3 fruit fly cellular contexts compared by ENCODE assay signal in the genomic region with DNA sequence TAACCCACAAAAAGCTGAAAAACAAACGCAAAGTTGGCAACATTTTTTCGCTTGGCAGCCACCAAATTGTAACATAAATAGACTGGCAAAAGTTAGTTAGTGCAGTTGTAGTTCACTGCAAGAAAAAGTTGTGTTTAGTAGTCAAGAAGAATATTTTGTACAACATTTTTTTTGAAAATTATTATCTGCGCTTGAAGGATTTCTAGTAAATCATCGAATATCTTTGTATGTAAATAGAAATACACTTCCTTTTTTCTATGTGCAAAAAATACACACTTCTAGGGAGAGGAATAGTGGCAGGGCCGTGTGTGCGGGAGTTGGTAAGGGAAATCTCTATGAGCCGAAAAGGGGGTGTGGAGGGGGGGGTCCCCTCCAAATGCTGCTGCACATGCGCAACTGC.
TF ChIP-seq lines count a peak whose summit lies in the region.

No protein-coding gene starts in this region.

- TF ChIP-seq CTCF in whole organism, embryonic (GFP tag; optimal IDR thresholded peaks at IDR 0.05; lab: Kevin White, UChicago), result no peak

TF ChIP-seq in whole organism, embryonic, 481 proteins besides CTCF, POLR2A, EP300 and RAD21:
- no peak for TF ChIP-seq Sin3A (optimal IDR thresholded peaks at IDR 0.05; lab: Kevin White, UChicago)
- TF ChIP-seq Drgx (GFP tag; IDR thresholded peaks at IDR 0.05; lab: Robert Waterston, UW), result peak; percentile 41
- TF ChIP-seq Ada2b (GFP tag; IDR thresholded peaks at IDR 0.05; lab: Robert Waterston, UW), result no peak
TF ChIP-seq in whole organism, embryonic: peak in this region for 1.

TF ChIP-seq in whole organism, prepupa, 60 proteins besides CTCF, POLR2A, EP300 and RAD21:
- peak; percentile 16; the same call in 1 of the 2 replicates for TF ChIP-seq Gug (GFP tag; IDR thresholded peaks at IDR 0.05; lab: Robert Waterston, UW)
- TF ChIP-seq pdm3 (GFP tag; optimal IDR thresholded peaks at IDR 0.05; lab: Kevin White, UChicago), result peak; percentile 4
- TF ChIP-seq Lpt (GFP tag; optimal IDR thresholded peaks at IDR 0.05; lab: Kevin White, UChicago), result peak; percentile 3
- TF ChIP-seq CG15336 (GFP tag; IDR thresholded peaks at IDR 0.05; lab: Robert Waterston, UW), result peak; percentile 47; the same call in 1 of the 2 replicates
- peak; percentile 12 for TF ChIP-seq CG10631 (GFP tag; optimal IDR thresholded peaks at IDR 0.05; lab: Kevin White, UChicago)
- TF ChIP-seq Ets96B (tag; optimal IDR thresholded peaks at IDR 0.05; lab: Kevin White, UChicago), result no peak
- no peak for TF ChIP-seq CG10669 (GFP tag; optimal IDR thresholded peaks at IDR 0.05; lab: Kevin White, UChicago)
- no peak for TF ChIP-seq Eip75B (GFP tag; optimal IDR thresholded peaks at IDR 0.05; lab: Kevin White, UChicago)
- no peak for TF ChIP-seq CG9139 (GFP tag; optimal IDR thresholded peaks at IDR 0.05; lab: Kevin White, UChicago)
- TF ChIP-seq esn (GFP tag; optimal IDR thresholded peaks at IDR 0.05; lab: Kevin White, UChicago), result no peak
- peak; percentile 31; the same call in 1 of the 3 replicates for TF ChIP-seq CG8119 (GFP tag; IDR thresholded peaks at IDR 0.05; lab: Robert Waterston, UW)
- TF ChIP-seq achi (GFP tag; optimal IDR thresholded peaks at IDR 0.05; lab: Kevin White, UChicago), result no peak
- TF ChIP-seq Hr4 (GFP tag; optimal IDR thresholded peaks at IDR 0.05; lab: Kevin White, UChicago), result peak; percentile 8
- 0 out of 3 replicates have a peak, but pooled peaks have one; percentile 26 for TF ChIP-seq eg (GFP tag; IDR thresholded peaks at IDR 0.05; lab: Robert Waterston, UW)
- TF ChIP-seq CG6163 (GFP tag; IDR thresholded peaks at IDR 0.05; lab: Robert Waterston, UW), result peak; percentile 58; the same call in 2 of the 3 replicates
- peak; percentile 41 for TF ChIP-seq Eip78C (GFP tag; lab: Kevin White, UChicago)
- peak; percentile 12 for TF ChIP-seq CG32006 (GFP tag; optimal IDR thresholded peaks at IDR 0.05; lab: Kevin White, UChicago)

TF ChIP-seq in whole organism, pupa, 21 proteins besides CTCF, POLR2A, EP300 and RAD21:
- TF ChIP-seq EcR (GFP tag; optimal IDR thresholded peaks at IDR 0.05; lab: Kevin White, UChicago) (no peak), CG4496 (GFP tag; IDR thresholded peaks at IDR 0.05; lab: Robert Waterston, UW) (peak; percentile 39; the same call in 1 of the 3 replicates), CG10348 (GFP tag; IDR thresholded peaks at IDR 0.05; lab: Robert Waterston, UW) (no peak), CG14655 (GFP tag; optimal IDR thresholded peaks at IDR 0.05; lab: Kevin White, UChicago) (peak; percentile 56), CG32121 (GFP tag; IDR thresholded peaks at IDR 0.05; lab: Robert Waterston, UW) (no peak), CG17806 (tag; optimal IDR thresholded peaks at IDR 0.05; lab: Kevin White, UChicago) (no peak), CG8301 (tag; optimal IDR thresholded peaks at IDR 0.05; lab: Kevin White, UChicago) (peak; percentile 24), CG12605 (GFP tag; IDR thresholded peaks at IDR 0.05; lab: Robert Waterston, UW) (no peak), gl (tag; optimal IDR thresholded peaks at IDR 0.05; lab: Kevin White, UChicago) (no peak), rn (GFP tag; IDR thresholded peaks at IDR 0.05; lab: Robert Waterston, UW) (no peak), CG13204 (GFP tag; optimal IDR thresholded peaks at IDR 0.05; lab: Kevin White, UChicago) (no peak), Pif1B (GFP tag; optimal IDR thresholded peaks at IDR 0.05; lab: Kevin White, UChicago) (no peak), fd96Ca (GFP tag; IDR thresholded peaks at IDR 0.05; lab: Robert Waterston, UW) (no peak), CG8159 (tag; optimal IDR thresholded peaks at IDR 0.05; lab: Kevin White, UChicago) (no peak), Ets98B (GFP tag; IDR thresholded peaks at IDR 0.05; lab: Robert Waterston, UW) (peak; percentile 18; the same call in 1 of the 2 replicates), CG9948 (tag; optimal IDR thresholded peaks at IDR 0.05; lab: Kevin White, UChicago) (no peak), CG15710 (tag; optimal IDR thresholded peaks at IDR 0.05; lab: Kevin White, UChicago) (no peak), D1 (tag; optimal IDR thresholded peaks at IDR 0.05; lab: Kevin White, UChicago) (no peak), CG34367 (tag; optimal IDR thresholded peaks at IDR 0.05; lab: Kevin White, UChicago) (no peak), Pif1A (GFP tag; optimal IDR thresholded peaks at IDR 0.05; lab: Kevin White, UChicago) (no peak), Snoo (tag; optimal IDR thresholded peaks at IDR 0.05; lab: Kevin White, UChicago) (no peak)

Comparison
In these comparisons a context has a peak if more than half of its experiments do, and no peak if none do; other contexts are left out.
1. Of the 7 proteins assayed by ChIP-seq in both whole organism, embryonic and whole organism, prepupa: peak only in whole organism, embryonic: none; only in whole organism, prepupa: Gug and Lpt; in both: none; in neither: 5.